Fruit fly (Drosophila melanogaster) whole organism, adult: Measurements from ENCODE around the gene CG5515.

Source experiments
- CG11617 ChIP-seq: fragments of 200-800 bp; sonication (Bioruptor generic); optimal IDR thresholded peaks from 2 replicates; lab custom pipeline; 2017; ENCODE audit warnings: mild to moderate bottlenecking, missing biosample characterization, missing genetic modification reagents, missing genetic modification characterization
- CG12768 ChIP-seq: fragments of 200-800 bp; sonication (Bioruptor generic); optimal IDR thresholded peaks from 2 replicates; lab custom pipeline; 2017; ENCODE audit warnings: missing biosample characterization, missing genetic modification characterization, mild to moderate bottlenecking, moderate library complexity, missing genetic modification reagents
- CG14711 ChIP-seq: fragments of 200-800 bp; sonication (Bioruptor generic); optimal IDR thresholded peaks from 2 replicates; lab custom pipeline; 2018; ENCODE audit warnings: missing biosample characterization, mild to moderate bottlenecking, missing genetic modification characterization, moderate library complexity
- CG1620 ChIP-seq: fragments of 200-800 bp; sonication (Bioruptor generic); optimal IDR thresholded peaks from 2 replicates; lab custom pipeline; 2016; ENCODE audit warnings: missing biosample characterization, missing genetic modification characterization
- CG33017 ChIP-seq: fragments of 200-800 bp; sonication (Bioruptor generic); optimal IDR thresholded peaks from 2 replicates; lab custom pipeline; 2018; ENCODE audit warnings: missing biosample characterization, mild to moderate bottlenecking, missing genetic modification characterization, moderate library complexity
- CG5204 ChIP-seq: fragments of 200-800 bp; sonication (Bioruptor generic); optimal IDR thresholded peaks from 2 replicates; lab custom pipeline; 2016; ENCODE audit warnings: missing biosample characterization, missing genetic modification characterization
- CG7045 ChIP-seq: fragments of 200-800 bp; sonication (Bioruptor generic); optimal IDR thresholded peaks from 2 replicates; lab custom pipeline; 2017; ENCODE audit warnings: missing biosample characterization, mild to moderate bottlenecking, missing genetic modification characterization
- CG7101 ChIP-seq: fragments of 200-800 bp; sonication (Bioruptor generic); optimal IDR thresholded peaks from 2 replicates; lab custom pipeline; 2018; ENCODE audit warnings: missing biosample characterization, mild to moderate bottlenecking, missing genetic modification characterization, moderate library complexity
- Clk ChIP-seq: fragments of 200-800 bp; sonication (Bioruptor generic); optimal IDR thresholded peaks from 2 replicates; lab custom pipeline; 2017; ENCODE audit warnings: missing biosample characterization, missing genetic modification characterization
- Crg-1 ChIP-seq: fragments of 200-800 bp; sonication (Bioruptor generic); optimal IDR thresholded peaks from 2 replicates; lab custom pipeline; 2016; ENCODE audit warnings: missing biosample characterization, missing genetic modification characterization
- Hr96 ChIP-seq: fragments of 200-800 bp; sonication (Bioruptor generic); optimal IDR thresholded peaks from 2 replicates; lab custom pipeline; 2016; ENCODE audit warnings: missing biosample characterization, missing genetic modification characterization
- Mnt ChIP-seq: fragments of 200-800 bp; sonication (Bioruptor generic); optimal IDR thresholded peaks from 2 replicates; lab custom pipeline; 2016; ENCODE audit warnings: missing biosample characterization, mild to moderate bottlenecking, missing genetic modification characterization
- bab1 ChIP-seq: fragments of 200-800 bp; sonication (Bioruptor generic); optimal IDR thresholded peaks from 3 replicates; lab custom pipeline; 2019; ENCODE audit warnings: missing biosample characterization, mild to moderate bottlenecking, missing genetic modification characterization, moderate library complexity
- cic ChIP-seq: fragments of 200-800 bp; sonication (Bioruptor generic); optimal IDR thresholded peaks from 2 replicates; lab custom pipeline; 2017; ENCODE audit warnings: missing biosample characterization, mild to moderate bottlenecking, missing genetic modification characterization, moderate library complexity
- cnc ChIP-seq, 2 experiments: fragments of >200 bp; optimal IDR thresholded peaks; 2 replicates each; lab custom pipeline; 2017
- kay ChIP-seq: fragments of 200-800 bp; sonication (Bioruptor generic); peaks from one replicate; lab custom pipeline; 2016; ENCODE audit warnings: missing biosample characterization, missing genetic modification characterization, borderline replicate concordance
- ovo ChIP-seq: fragments of 200-800 bp; sonication (Bioruptor generic); optimal IDR thresholded peaks from 2 replicates; lab custom pipeline; 2016; ENCODE audit warnings: missing biosample characterization, missing genetic modification characterization
- pad ChIP-seq: fragments of 200-800 bp; sonication (Bioruptor generic); optimal IDR thresholded peaks from 3 replicates; lab custom pipeline; 2017; ENCODE audit warnings: missing biosample characterization, missing genetic modification characterization, mild to moderate bottlenecking, moderate library complexity, missing genetic modification reagents
- tj ChIP-seq: fragments of 200-800 bp; sonication (Bioruptor generic); optimal IDR thresholded peaks from 3 replicates; lab custom pipeline; 2017; ENCODE audit warnings: missing biosample characterization, mild to moderate bottlenecking, missing genetic modification characterization, moderate library complexity
- toe ChIP-seq: fragments of 200-800 bp; sonication (Bioruptor generic); optimal IDR thresholded peaks from 2 replicates; lab custom pipeline; 2016; ENCODE audit warnings: missing biosample characterization, missing genetic modification characterization

CG5515 gene

DNA sequence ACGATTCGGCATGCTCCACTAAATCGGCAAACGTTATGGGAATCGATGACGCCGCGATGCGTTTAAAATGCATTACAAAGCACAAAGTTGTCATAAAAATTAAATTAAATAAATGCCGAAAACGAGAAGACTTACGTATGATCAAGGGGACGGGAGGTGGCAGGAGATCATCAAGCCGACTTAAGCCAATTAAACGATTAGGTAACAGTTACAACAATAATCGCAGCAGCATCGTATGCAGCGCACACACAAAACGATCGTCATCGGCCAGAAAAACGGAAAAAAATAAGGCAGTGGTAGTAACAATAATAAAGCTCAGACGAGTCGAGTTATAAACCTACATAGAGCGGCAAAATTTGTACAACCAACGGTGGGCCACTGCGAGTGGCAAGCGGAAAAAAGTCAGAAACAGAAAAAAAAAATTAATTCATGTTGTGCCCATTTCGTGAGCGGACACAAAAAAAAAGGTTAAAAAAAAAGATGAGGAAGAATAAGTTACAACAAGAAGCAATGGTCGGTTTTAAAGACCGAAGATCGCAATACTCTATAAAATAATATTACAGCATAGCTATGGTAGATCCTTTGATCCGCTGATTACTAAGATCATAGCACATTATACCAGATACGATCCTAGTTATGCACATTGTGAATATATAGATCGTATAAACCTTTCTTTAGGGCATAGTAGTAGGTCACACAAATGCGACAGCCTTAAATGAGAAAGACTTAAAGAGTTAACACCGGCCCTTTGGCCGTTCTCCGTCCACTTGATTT is 17.8 kb upstream of the CG5515 start:
- peak; percentile 76 for TF ChIP-seq tj (GFP tag; lab: Kevin White, UChicago)
- no peak for TF ChIP-seq Crg-1 (GFP tag; lab: Kevin White, UChicago)
- TF ChIP-seq CG7045 (GFP tag; lab: Kevin White, UChicago): no peak
- TF ChIP-seq Hr96 (GFP tag; lab: Kevin White, UChicago): no peak
- TF ChIP-seq ovo (GFP tag; lab: Kevin White, UChicago): no peak

DNA sequence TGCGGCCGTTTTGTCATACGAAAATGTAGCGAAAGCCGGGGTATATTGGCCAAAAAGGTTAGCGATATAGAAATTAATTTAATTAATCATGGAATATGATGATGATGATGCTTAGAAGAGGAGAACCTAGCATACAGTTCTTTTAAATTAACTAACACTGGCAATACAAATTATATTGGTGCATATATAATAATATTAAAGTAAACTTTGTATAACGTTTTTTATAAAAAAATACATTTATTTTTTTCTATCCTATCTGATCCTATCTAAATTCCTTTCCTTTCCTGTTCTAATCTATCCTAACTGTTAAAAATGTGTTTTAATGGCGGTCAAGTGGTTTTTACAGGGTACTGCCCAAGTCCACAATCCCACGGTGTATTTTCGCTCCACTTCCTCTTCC is 17.2 kb upstream of the CG5515 start:
- TF ChIP-seq CG7045 (GFP tag; lab: Kevin White, UChicago) (no peak), bab1 (GFP tag; lab: Kevin White, UChicago) (no peak), CG33017 (no peak), cnc (optimal IDR thresholded peaks at IDR 0.05; lab: Kevin White, UChicago) (no peak), cic (GFP tag; lab: Kevin White, UChicago) (no peak), ovo (GFP tag; lab: Kevin White, UChicago) (no peak), CG14711 (tag; lab: Kevin White, UChicago) (no peak), CG12768 (GFP tag; lab: Kevin White, UChicago) (no peak), Crg-1 (GFP tag; lab: Kevin White, UChicago) (no peak), toe (GFP tag; lab: Kevin White, UChicago) (no peak), Hr96 (GFP tag; lab: Kevin White, UChicago) (no peak), kay (no peak)

dm6 chr3R:24205234-24205894 is 16.7 kb upstream of the CG5515 start:
- TF ChIP-seq cnc (optimal IDR thresholded peaks at IDR 0.05; lab: Kevin White, UChicago) (peak in 1 of 2 experiments; percentile 13), tj (GFP tag; lab: Kevin White, UChicago) (peak; percentile 7), toe (GFP tag; lab: Kevin White, UChicago) (no peak)

- TF ChIP-seq CG7045 (GFP tag; lab: Kevin White, UChicago): no peak
- no peak for TF ChIP-seq Clk
- no peak for TF ChIP-seq cic (GFP tag; lab: Kevin White, UChicago)
- no peak for TF ChIP-seq tj (GFP tag; lab: Kevin White, UChicago)
- no peak for TF ChIP-seq toe (GFP tag; lab: Kevin White, UChicago)
- TF ChIP-seq cnc (optimal IDR thresholded peaks at IDR 0.05; lab: Kevin White, UChicago): no peak
- no peak for TF ChIP-seq ovo (GFP tag; lab: Kevin White, UChicago)
- no peak for TF ChIP-seq pad
- TF ChIP-seq CG7101 (tag; lab: Kevin White, UChicago): no peak
- no peak for TF ChIP-seq CG5204
- no peak for TF ChIP-seq CG11617 (GFP tag; lab: Kevin White, UChicago)
- TF ChIP-seq CG1620: no peak
- no peak for TF ChIP-seq Crg-1 (GFP tag; lab: Kevin White, UChicago)
- no peak for TF ChIP-seq CG33017
- no peak for TF ChIP-seq CG14711 (tag; lab: Kevin White, UChicago)
- no peak for TF ChIP-seq Mnt (GFP tag; lab: Kevin White, UChicago)
- no peak for TF ChIP-seq CG12768 (GFP tag; lab: Kevin White, UChicago)
- no peak for TF ChIP-seq Hr96 (GFP tag; lab: Kevin White, UChicago)
Observed at dm6 chr3R:24204022-24204421, 15.3 kb upstream of the CG5515 start.

DNA sequence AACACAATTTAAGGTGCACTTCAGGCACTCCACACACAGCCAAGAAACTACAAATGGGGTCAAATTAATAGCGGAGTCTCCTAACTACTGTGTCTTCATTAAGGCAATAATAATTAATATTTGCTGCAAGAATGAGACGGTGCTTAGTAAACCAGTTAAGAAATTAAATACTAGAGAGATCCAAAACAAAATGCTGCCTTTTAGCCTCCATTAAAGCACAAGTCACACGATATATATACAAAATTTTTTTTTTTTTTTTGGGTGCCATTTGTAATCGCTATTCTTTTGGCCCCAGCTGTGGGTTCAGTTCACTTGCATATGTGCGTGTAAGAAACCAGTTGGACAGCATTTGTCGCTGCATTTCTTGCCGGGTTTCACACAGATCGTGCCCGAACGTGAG is 14.7 kb upstream of the CG5515 start:
- TF ChIP-seq toe (GFP tag; lab: Kevin White, UChicago): no peak
- no peak for TF ChIP-seq cnc (optimal IDR thresholded peaks at IDR 0.05; lab: Kevin White, UChicago)
- no peak for TF ChIP-seq Clk
- TF ChIP-seq CG12768 (GFP tag; lab: Kevin White, UChicago): no peak
- no peak for TF ChIP-seq tj (GFP tag; lab: Kevin White, UChicago)
- no peak for TF ChIP-seq CG5204
- no peak for TF ChIP-seq CG33017
- TF ChIP-seq CG11617 (GFP tag; lab: Kevin White, UChicago): no peak
- TF ChIP-seq ovo (GFP tag; lab: Kevin White, UChicago): no peak

- TF ChIP-seq cic (GFP tag; lab: Kevin White, UChicago) (no peak), Crg-1 (GFP tag; lab: Kevin White, UChicago) (no peak), CG7101 (tag; lab: Kevin White, UChicago) (no peak), CG33017 (no peak), CG5204 (no peak), CG11617 (GFP tag; lab: Kevin White, UChicago) (no peak), bab1 (GFP tag; lab: Kevin White, UChicago) (no peak), CG12768 (GFP tag; lab: Kevin White, UChicago) (no peak)
Observed at dm6 chr3R:24202723-24203122, 14.0 kb upstream of the CG5515 start.
